Worm (Caenorhabditis elegans) whole organism, L2 larva: ENCODE measurements around the gene ufbp-1.

Source experiments
- ama-1 ChIP-seq: fragments of 150-350 bp; optimal IDR thresholded peaks from 2 replicates; lab custom pipeline; 2018; ENCODE audit warnings: inconsistent platforms
- ceh-82 ChIP-seq: fragments of 150-350 bp; optimal IDR thresholded peaks from 2 replicates; lab custom pipeline; 2014; ENCODE audit warnings: missing biosample characterization, missing genetic modification characterization
- egl-27 ChIP-seq: sonication (generic microtip); optimal IDR thresholded peaks from 3 replicates; lab custom pipeline; 2017; ENCODE audit warnings: missing biosample characterization, missing genetic modification reagents, missing genetic modification characterization
- nhr-21 ChIP-seq: fragments of 150-350 bp; optimal IDR thresholded peaks from 2 replicates; lab custom pipeline; 2014; ENCODE audit warnings: missing biosample characterization, missing genetic modification characterization
- skn-1 ChIP-seq: sonication (generic microtip); optimal IDR thresholded peaks from 2 replicates; lab custom pipeline; 2017; ENCODE audit warnings: missing biosample characterization, missing genetic modification characterization

- no peak for TF ChIP-seq ceh-82
- no peak for TF ChIP-seq nhr-21 (tag; lab: Kevin White, UChicago)
- TF ChIP-seq ama-1 (lab: Kevin White, UChicago): peak; percentile 73
- TF ChIP-seq egl-27 (tag; lab: Kevin White, UChicago): no peak
- TF ChIP-seq skn-1 (tag; lab: Kevin White, UChicago): no peak
Measured at ce11 chrIII:8450494-8450893, 7.1 kb upstream of the ufbp-1 start.
